Worm (Caenorhabditis elegans): ENCODE data around the gene C30B5.17.

DNA sequence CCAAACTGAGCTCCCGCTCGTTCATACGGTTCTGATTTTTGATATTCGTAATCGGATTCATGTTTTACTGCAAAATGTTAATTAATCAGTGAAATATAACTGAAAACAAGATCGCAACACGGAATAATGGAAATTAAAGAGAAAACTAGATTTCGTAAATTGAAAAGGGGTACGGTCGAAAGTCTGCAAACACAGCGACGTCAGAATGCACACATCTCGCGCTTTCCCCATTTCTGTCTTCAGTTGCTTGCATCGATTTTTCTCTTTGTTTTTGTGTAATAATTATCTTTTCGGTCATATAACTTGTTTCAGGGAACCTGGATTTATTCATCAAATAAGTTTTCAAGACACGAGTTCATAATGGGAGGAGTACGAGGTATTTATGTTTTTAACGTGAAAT is 5.9 kb downstream of the C30B5.17 start, which contains the start of the genes rbmx-2 and C30B5.2:
- TF ChIP-seq dao-5 (tag; optimal IDR thresholded peaks at IDR 0.05) (no peak), W03F9.2 (tag; optimal IDR thresholded peaks at IDR 0.05) (no peak), him-1 (tag; optimal IDR thresholded peaks at IDR 0.05) (no peak)

Measured in whole organism, L4/young adult.